Worm (Caenorhabditis elegans): Measurements from ENCODE around the gene pcf-11.
A peak's percentile ranks its signal among the peaks of the same experiment; 100 is the strongest.

Gene pcf-11

ce11 chrIII:5078062-5078461 lies 53.3 kb downstream of the pcf-11 start (continued):
- TF ChIP-seq unc-30 (tag; optimal IDR thresholded peaks at IDR 0.05) (no peak), zag-1 (tag; optimal IDR thresholded peaks at IDR 0.05) (no peak), pax-3 (tag; optimal IDR thresholded peaks at IDR 0.05) (no peak), nhr-84 (tag; optimal IDR thresholded peaks at IDR 0.05) (no peak), unc-98 (GFP tag; IDR thresholded peaks at IDR 0.05) (no peak), ceh-82 (tag; optimal IDR thresholded peaks at IDR 0.05) (peak in 1 of 3 experiments; percentile 11), ces-1 (GFP tag; optimal IDR thresholded peaks at IDR 0.05) (no peak), hlh-4 (tag; optimal IDR thresholded peaks at IDR 0.05) (no peak), aly-2 (tag; optimal IDR thresholded peaks at IDR 0.05) (no peak), lin-35 (GFP tag; optimal IDR thresholded peaks at IDR 0.05) (peak; percentile 3 to 83), nhr-28 (tag; optimal IDR thresholded peaks at IDR 0.05) (no peak), skn-1 (tag; optimal IDR thresholded peaks at IDR 0.05) (peak; percentile 90), lir-3 (tag; optimal IDR thresholded peaks at IDR 0.05; ENCODE audit: poor library complexity) (no peak), elt-2 (tag; optimal IDR thresholded peaks at IDR 0.05) (peak; percentile 86), nhr-11 (tag; optimal IDR thresholded peaks at IDR 0.05) (peak; percentile 32), lsy-2 (tag; optimal IDR thresholded peaks at IDR 0.05) (peak; percentile 46 to 60), lin-39 (tag; optimal IDR thresholded peaks at IDR 0.05) (no peak), rnt-1 (tag; optimal IDR thresholded peaks at IDR 0.05) (peak; percentile 60), unc-86 (tag; optimal IDR thresholded peaks at IDR 0.05) (no peak), unc-62 (GFP tag; optimal IDR thresholded peaks at IDR 0.05) (no peak), zip-4 (GFP tag; optimal IDR thresholded peaks at IDR 0.05) (no peak), efl-3 (GFP tag; optimal IDR thresholded peaks at IDR 0.05) (no peak), nhr-76 (tag; optimal IDR thresholded peaks at IDR 0.05) (no peak), swsn-7 (tag; optimal IDR thresholded peaks at IDR 0.05) (peak; percentile 49), mef-2 (tag; optimal IDR thresholded peaks at IDR 0.05) (no peak), grh-1 (GFP tag; IDR thresholded peaks at IDR 0.05) (peak; percentile 42; the same call in 1 of the 2 replicates), egl-13 (tag; optimal IDR thresholded peaks at IDR 0.05) (no peak), xbp-1 (tag; optimal IDR thresholded peaks at IDR 0.05) (peak; percentile 23), isw-1 (GFP tag; IDR thresholded peaks at IDR 0.05) (no peak), C34B4.2 (tag; optimal IDR thresholded peaks at IDR 0.05) (no peak), lin-15B (tag; optimal IDR thresholded peaks at IDR 0.05) (no peak), snu-23 (GFP tag; optimal IDR thresholded peaks at IDR 0.05) (peak; percentile 87), vab-15 (tag; optimal IDR thresholded peaks at IDR 0.05) (no peak), Y116A8C.19 (tag; optimal IDR thresholded peaks at IDR 0.05; ENCODE audit: borderline replicate concordance) (no peak), mdl-1 (tag; optimal IDR thresholded peaks at IDR 0.05) (peak in 1 of 2 experiments; percentile 97), blmp-1 (tag; optimal IDR thresholded peaks at IDR 0.05) (peak; percentile 44), ceh-90 (tag; optimal IDR thresholded peaks at IDR 0.05) (no peak), sox-4 (tag; optimal IDR thresholded peaks at IDR 0.05) (no peak), nhr-77 (tag; optimal IDR thresholded peaks at IDR 0.05) (peak; percentile 45), ama-1 (optimal IDR thresholded peaks at IDR 0.05) (no peak), dsc-1 (tag; optimal IDR thresholded peaks at IDR 0.05) (no peak), ceh-8 (GFP tag; optimal IDR thresholded peaks at IDR 0.05) (no peak), nhr-20 (tag; optimal IDR thresholded peaks at IDR 0.05) (peak; percentile 96), pag-3 (tag; optimal IDR thresholded peaks at IDR 0.05; ENCODE audit: borderline replicate concordance, insufficient read depth) (no peak), dpl-1 (GFP tag; optimal IDR thresholded peaks at IDR 0.05) (peak in 2 of 3 experiments; percentile 36 to 56), irx-1 (tag; optimal IDR thresholded peaks at IDR 0.05) (peak; percentile 41), C04F5.9 (tag; optimal IDR thresholded peaks at IDR 0.05) (peak; percentile 13), tlp-1 (tag; optimal IDR thresholded peaks at IDR 0.05) (no peak), efl-1 (optimal IDR thresholded peaks at IDR 0.05) (peak; percentile 9 to 38), efl-1 (GFP tag; optimal IDR thresholded peaks at IDR 0.05 in 1 of 2) (peak; percentile 27 to 91), fkh-8 (tag; optimal IDR thresholded peaks at IDR 0.05) (peak; percentile 8), sup-37 (GFP tag; optimal IDR thresholded peaks at IDR 0.05) (no peak), hlh-17 (GFP tag; optimal IDR thresholded peaks at IDR 0.05; ENCODE audit: borderline replicate concordance) (no peak), nhr-19 (GFP tag; conservative IDR thresholded peaks at IDR 0.05) (peak; percentile 97)

Measured in whole organism, L1 larva.